Worm (Caenorhabditis elegans) whole organism, young adult: ENCODE data around the gene str-255.

Experiments used
- B0336.3 ChIP-seq: fragments of 200-800 bp; sonication (Bioruptor generic); IDR thresholded peaks from 2 replicates; pipeline ENCODE4 v1.3.6; 2022; ENCODE audit warnings: missing genetic modification characterization, missing compliant biosample characterization
- D2030.7 ChIP-seq: fragments of 200-800 bp; sonication (Bioruptor generic); IDR thresholded peaks from 2 replicates; pipeline ENCODE4 v1.3.6; 2022; ENCODE audit warnings: missing genetic modification reagents, missing genetic modification characterization, missing compliant biosample characterization
- F22D6.2 ChIP-seq: sonication (generic microtip); optimal IDR thresholded peaks from 2 replicates; lab custom pipeline; 2016; ENCODE audit warnings: mild to moderate bottlenecking, missing genetic modification characterization, missing compliant biosample characterization
- F33H1.4 ChIP-seq: fragments of 200-800 bp; sonication (Bioruptor generic); IDR thresholded peaks from 2 replicates; pipeline ENCODE4 v1.3.6; 2022; ENCODE audit warnings: missing genetic modification reagents, missing genetic modification characterization, missing compliant biosample characterization
- F52B5.7 ChIP-seq: sonication (generic microtip); optimal IDR thresholded peaks from 2 replicates; lab custom pipeline; 2016; ENCODE audit warnings: mild to moderate bottlenecking, missing genetic modification characterization, missing compliant biosample characterization
- K11D2.4 ChIP-seq: fragments of 200-800 bp; sonication (Bioruptor generic); IDR thresholded peaks from 2 replicates; pipeline ENCODE4 v1.3.6; 2022; ENCODE audit warnings: missing genetic modification reagents, missing genetic modification characterization, missing compliant biosample characterization
- ZK185.1 ChIP-seq: sonication (generic microtip); optimal IDR thresholded peaks from 2 replicates; lab custom pipeline; 2016; ENCODE audit warnings: mild to moderate bottlenecking, missing genetic modification characterization, missing compliant biosample characterization; ENCODE audit not compliant: poor library complexity, severe bottlenecking
- aptf-2 ChIP-seq: fragments of 200-800 bp; sonication (Bioruptor generic); conservative IDR thresholded peaks from 2 replicates; pipeline ENCODE4 v1.3.6; 2022; ENCODE audit warnings: missing genetic modification reagents, missing genetic modification characterization, missing compliant biosample characterization
- aptf-3 ChIP-seq: fragments of 200-800 bp; sonication (Bioruptor generic); IDR thresholded peaks from 2 replicates; pipeline ENCODE4 v1.3.6; 2022; ENCODE audit warnings: missing genetic modification characterization, missing compliant biosample characterization
- attf-6 ChIP-seq: fragments of 200-800 bp; sonication (Bioruptor generic); IDR thresholded peaks from 2 replicates; pipeline ENCODE4 v1.3.6; 2022; ENCODE audit warnings: missing genetic modification reagents, missing genetic modification characterization, missing compliant biosample characterization
- bed-1 ChIP-seq: fragments of 200-800 bp; sonication (Bioruptor generic); IDR thresholded peaks from 2 replicates; pipeline ENCODE4 v1.3.6; 2022; ENCODE audit warnings: missing genetic modification reagents, missing genetic modification characterization, missing compliant biosample characterization
- cebp-1 ChIP-seq, 2 experiments: fragments of 200-800 bp in 1 of 2; sonication (Bioruptor generic) in 1 of 2; sonication (generic microtip) in 1 of 2; IDR thresholded peaks in 1 of 2; optimal IDR thresholded peaks in 1 of 2; 2 replicates each; pipeline versions ENCODE4 v1.3.6 to Lab custom; 2017 to 2022; ENCODE audit warnings: missing compliant biosample characterization in 2 of 2, missing genetic modification characterization in 2 of 2, mild to moderate bottlenecking in 1 of 2, missing genetic modification reagents in 1 of 2, moderate library complexity in 1 of 2
- ceh-27 ChIP-seq: fragments of 200-800 bp; sonication (Bioruptor generic); optimal IDR thresholded peaks from 2 replicates; lab custom pipeline; 2018; ENCODE audit warnings: mild to moderate bottlenecking, missing genetic modification characterization, moderate library complexity, missing compliant biosample characterization
- ceh-91 ChIP-seq: fragments of 200-800 bp; sonication (Bioruptor generic); IDR thresholded peaks from 2 replicates; pipeline ENCODE4 v1.3.6; 2022; ENCODE audit warnings: missing genetic modification reagents, missing genetic modification characterization, missing compliant biosample characterization
- dpl-1 ChIP-seq: fragments of 150-350 bp; optimal IDR thresholded peaks from 2 replicates; lab custom pipeline; 2014; ENCODE audit warnings: missing biosample characterization, missing genetic modification reagents, missing genetic modification characterization
- egrh-3 ChIP-seq: fragments of 200-800 bp; sonication (Bioruptor generic); IDR thresholded peaks from 2 replicates; pipeline ENCODE4 v1.3.6; 2022; ENCODE audit warnings: missing genetic modification reagents, missing genetic modification characterization, missing compliant biosample characterization
- ekl-4 ChIP-seq: fragments of 200-800 bp; sonication (Bioruptor generic); IDR thresholded peaks from 2 replicates; pipeline ENCODE4 v1.3.6; 2022; ENCODE audit warnings: missing genetic modification reagents, missing genetic modification characterization, missing compliant biosample characterization
- hmg-20 ChIP-seq: fragments of 200-800 bp; sonication (Bioruptor generic); IDR thresholded peaks from 2 replicates; pipeline ENCODE4 v1.3.6; 2022; ENCODE audit warnings: missing genetic modification reagents, missing genetic modification characterization, missing compliant biosample characterization
- hrde-1 ChIP-seq: sonication (generic microtip); optimal IDR thresholded peaks from 2 replicates; lab custom pipeline; 2016; ENCODE audit warnings: missing genetic modification characterization, mild to moderate bottlenecking, missing compliant biosample characterization, moderate library complexity, missing genotype, missing genetic modification reagents, borderline replicate concordance
- lag-1 ChIP-seq: fragments of 200-800 bp; sonication (Bioruptor generic); IDR thresholded peaks from 2 replicates; pipeline ENCODE4 v1.3.6; 2022; ENCODE audit warnings: missing genetic modification reagents, missing genetic modification characterization, missing compliant biosample characterization
- lin-35 ChIP-seq, 3 experiments: fragments of 150-350 bp in 2 of 3; sonication (generic microtip) in 1 of 3; optimal IDR thresholded peaks; 2 replicates each; lab custom pipeline; 2014 to 2018; ENCODE audit warnings: missing biosample characterization in 3 of 3, missing genetic modification characterization in 3 of 3, missing genetic modification reagents in 3 of 3
- lin-40 ChIP-seq: sonication (generic microtip); optimal IDR thresholded peaks from 2 replicates; lab custom pipeline; 2016; ENCODE audit warnings: missing genetic modification characterization, mild to moderate bottlenecking, missing compliant biosample characterization, missing genotype, missing genetic modification reagents
- lin-54 ChIP-seq: fragments of 200-800 bp; sonication (Bioruptor generic); optimal IDR thresholded peaks from 2 replicates; lab custom pipeline; 2018; ENCODE audit warnings: mild to moderate bottlenecking, missing genetic modification characterization, missing compliant biosample characterization
- lsl-1 ChIP-seq: fragments of 200-800 bp; sonication (Bioruptor generic); optimal IDR thresholded peaks from 2 replicates; lab custom pipeline; 2018; ENCODE audit warnings: mild to moderate bottlenecking, missing genetic modification characterization, moderate library complexity, missing compliant biosample characterization
- madf-6 ChIP-seq: fragments of 200-800 bp; sonication (Bioruptor generic); IDR thresholded peaks from 2 replicates; pipeline ENCODE4 v1.3.6; 2022; ENCODE audit warnings: missing genetic modification reagents, missing genetic modification characterization, missing compliant biosample characterization
- madf-8 ChIP-seq: fragments of 200-800 bp; sonication (Bioruptor generic); conservative IDR thresholded peaks from 2 replicates; pipeline ENCODE4 v1.3.6; 2022; ENCODE audit warnings: missing genetic modification reagents, missing genetic modification characterization, missing compliant biosample characterization
- mcd-1 ChIP-seq: fragments of 200-800 bp; sonication (Bioruptor generic); IDR thresholded peaks from 2 replicates; pipeline ENCODE4 v1.3.6; 2022; ENCODE audit warnings: missing genetic modification reagents, missing genetic modification characterization, missing compliant biosample characterization
- mes-4 ChIP-seq: sonication (generic microtip); optimal IDR thresholded peaks from 2 replicates; lab custom pipeline; 2016; ENCODE audit warnings: missing genotype, missing genetic modification characterization, missing compliant biosample characterization
- pbrm-1 ChIP-seq: fragments of 200-800 bp; sonication (Bioruptor generic); IDR thresholded peaks from 2 replicates; pipeline ENCODE4 v1.3.6; 2022; ENCODE audit warnings: missing genetic modification reagents, missing genetic modification characterization, missing compliant biosample characterization
- rcor-1 ChIP-seq: fragments of 200-800 bp; sonication (Bioruptor generic); IDR thresholded peaks from 2 replicates; pipeline ENCODE4 v1.3.6; 2022; ENCODE audit warnings: missing genetic modification reagents, missing genetic modification characterization, missing compliant biosample characterization
- rec-8 ChIP-seq, 2 experiments: sonication (generic microtip); optimal IDR thresholded peaks; 2 replicates each; lab custom pipeline; 2016; ENCODE audit warnings: mild to moderate bottlenecking in 2 of 2, missing genetic modification characterization in 2 of 2, missing genetic modification reagents in 2 of 2, missing genotype in 2 of 2, missing biosample characterization in 1 of 2, missing compliant biosample characterization in 1 of 2, moderate library complexity in 1 of 2
- rpc-1 ChIP-seq, 2 experiments: fragments of 150-350 bp in 1 of 2; sonication (generic microtip) in 1 of 2; optimal IDR thresholded peaks; 2 replicates each; lab custom pipeline; 2014 to 2018; ENCODE audit warnings: missing biosample characterization in 1 of 2, missing genetic modification characterization in 1 of 2, missing genetic modification reagents in 1 of 2, missing genotype in 1 of 2
- snpc-1.1 ChIP-seq: sonication (generic microtip); optimal IDR thresholded peaks from 2 replicates; lab custom pipeline; 2017; ENCODE audit warnings: missing genetic modification characterization, mild to moderate bottlenecking, missing compliant biosample characterization, antibody characterized with exemption, moderate library complexity, missing genotype, missing genetic modification reagents; ENCODE audit not compliant: insufficient read depth
- snpc-3.4 ChIP-seq: sonication (generic microtip); optimal IDR thresholded peaks from 2 replicates; lab custom pipeline; 2017; ENCODE audit warnings: missing genetic modification characterization, mild to moderate bottlenecking, missing compliant biosample characterization, antibody characterized with exemption, moderate library complexity, missing genotype, missing genetic modification reagents
- snpc-4 ChIP-seq, 5 experiments: fragments of 150-350 bp in 1 of 5; sonication (generic microtip) in 4 of 5; optimal IDR thresholded peaks; 2 replicates each; lab custom pipeline; 2014 to 2018; ENCODE audit warnings: missing genetic modification characterization in 5 of 5, missing biosample characterization in 3 of 5, antibody characterized with exemption in 2 of 5, mild to moderate bottlenecking in 2 of 5, missing compliant biosample characterization in 2 of 5, missing genotype in 2 of 5, moderate library complexity in 2 of 5, missing genetic modification reagents in 1 of 5
- tbp1 ChIP-seq: fragments of 200-800 bp; sonication (Bioruptor generic); optimal IDR thresholded peaks from 2 replicates; lab custom pipeline; 2018; ENCODE audit warnings: mild to moderate bottlenecking, missing genetic modification characterization, missing compliant biosample characterization
- unc-130 ChIP-seq: sonication (generic microtip); optimal IDR thresholded peaks from 2 replicates; lab custom pipeline; 2016; ENCODE audit warnings: missing genetic modification reagents, missing genetic modification characterization, missing compliant biosample characterization
- xnd-1 ChIP-seq: sonication (generic microtip); optimal IDR thresholded peaks from 2 replicates; lab custom pipeline; 2016; ENCODE audit warnings: missing genotype, missing genetic modification reagents, missing genetic modification characterization, missing compliant biosample characterization
- zim-3 ChIP-seq: sonication (generic microtip); optimal IDR thresholded peaks from 2 replicates; lab custom pipeline; 2017; ENCODE audit warnings: mild to moderate bottlenecking, missing genetic modification characterization, moderate library complexity, missing compliant biosample characterization
- ztf-22 ChIP-seq: fragments of 200-800 bp; sonication (Bioruptor generic); optimal IDR thresholded peaks from 2 replicates; lab custom pipeline; 2018; ENCODE audit warnings: mild to moderate bottlenecking, missing genetic modification characterization, moderate library complexity, missing compliant biosample characterization
- ztf-25 ChIP-seq: fragments of 200-800 bp; sonication (Bioruptor generic); IDR thresholded peaks from 2 replicates; pipeline ENCODE4 v1.3.6; 2022; ENCODE audit warnings: missing genetic modification reagents, missing genetic modification characterization, missing compliant biosample characterization
- ztf-28 ChIP-seq: fragments of 200-800 bp; sonication (Bioruptor generic); IDR thresholded peaks from 2 replicates; pipeline ENCODE4 v1.3.6; 2022; ENCODE audit warnings: missing genetic modification reagents, missing genetic modification characterization, missing compliant biosample characterization

Gene str-255

DNA sequence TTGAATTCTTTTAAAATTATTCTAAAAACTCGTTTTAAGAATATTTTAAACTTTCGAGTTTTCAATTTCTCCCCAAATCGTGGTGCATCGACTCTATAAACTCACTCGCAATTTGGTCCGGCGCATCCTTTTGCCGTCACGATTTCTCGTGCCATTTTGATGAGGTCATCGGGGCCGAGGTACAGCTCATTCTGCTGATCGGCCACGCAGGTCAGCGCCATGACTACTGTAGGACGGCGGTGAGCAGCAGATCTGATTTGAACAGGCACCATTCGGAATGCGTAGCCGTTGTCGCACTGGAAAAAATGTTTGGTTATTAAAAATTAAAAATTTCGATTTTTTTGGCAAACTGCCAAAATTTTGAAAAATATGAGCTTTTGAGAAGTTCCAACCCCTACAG is 31.0 kb downstream of the str-255 start (continued):
- no peak for TF ChIP-seq ztf-25 (GFP tag; lab: Robert Waterston, UW)
- no peak for TF ChIP-seq lin-54 (GFP tag; lab: Kevin White, UChicago)
- no peak for TF ChIP-seq pbrm-1 (GFP tag; lab: Robert Waterston, UW)

- no peak for TF ChIP-seq egrh-3 (GFP tag; lab: Robert Waterston, UW)
- TF ChIP-seq F33H1.4, result peak; percentile 27
- peak; percentile 76 for TF ChIP-seq mcd-1 (GFP tag; lab: Robert Waterston, UW)
- TF ChIP-seq D2030.7, result peak; percentile 20; the same call in 1 of the 2 replicates
- peak; percentile 79 for TF ChIP-seq lin-54 (GFP tag; lab: Kevin White, UChicago)
- peak; percentile 45; the same call in 1 of the 2 replicates for TF ChIP-seq ceh-91 (GFP tag; lab: Robert Waterston, UW)
- TF ChIP-seq hrde-1 (tag; lab: Kevin White, UChicago), result no peak
- TF ChIP-seq ZK185.1 (tag; lab: Kevin White, UChicago), result peak; percentile 85
- peak; percentile 7 for TF ChIP-seq lsl-1 (GFP tag; lab: Kevin White, UChicago)
- peak; percentile 76 for TF ChIP-seq unc-130
- TF ChIP-seq snpc-1.1 (tag; lab: Kevin White, UChicago), result peak; percentile 42
- TF ChIP-seq cebp-1 (GFP tag; IDR thresholded peaks at IDR 0.05; lab: Robert Waterston, UW), result no peak
- TF ChIP-seq cebp-1 (tag; optimal IDR thresholded peaks at IDR 0.05; lab: Kevin White, UChicago), result peak; percentile 24
- no peak for TF ChIP-seq hmg-20 (GFP tag; lab: Robert Waterston, UW)
- TF ChIP-seq ceh-27 (GFP tag; lab: Kevin White, UChicago), result peak; percentile 47
- TF ChIP-seq zim-3, result no peak
- TF ChIP-seq B0336.3 (GFP tag; lab: Robert Waterston, UW), result 0 out of 2 replicates have a peak, but pooled peaks have one; percentile 39
- TF ChIP-seq lag-1, result no peak
- TF ChIP-seq mes-4, result no peak
- no peak for TF ChIP-seq ztf-22
- TF ChIP-seq tbp1, result no peak
- TF ChIP-seq rpc-1 (optimal IDR thresholded peaks at IDR 0.05; lab: Kevin White, UChicago), result no peak
- no peak for TF ChIP-seq rpc-1 (tag; optimal IDR thresholded peaks at IDR 0.05; lab: Kevin White, UChicago)
- no peak for TF ChIP-seq ztf-28 (GFP tag; lab: Robert Waterston, UW)
- peak in 1 of 2 experiments; percentile 2 for TF ChIP-seq rec-8 (tag; optimal IDR thresholded peaks at IDR 0.05; lab: Kevin White, UChicago)
- TF ChIP-seq F52B5.7 (tag; lab: Kevin White, UChicago), result no peak
- TF ChIP-seq lin-40 (tag; lab: Kevin White, UChicago), result peak; percentile 61
- TF ChIP-seq F22D6.2 (tag; lab: Kevin White, UChicago), result peak; percentile 60
- no peak for TF ChIP-seq snpc-3.4
- peak; percentile 8 for TF ChIP-seq xnd-1 (tag; lab: Kevin White, UChicago)
- 0 out of 2 replicates have a peak, but pooled peaks have one; percentile 32 for TF ChIP-seq pbrm-1 (GFP tag; lab: Robert Waterston, UW)
- TF ChIP-seq aptf-3, result no peak
- TF ChIP-seq dpl-1 (GFP tag; lab: Kevin White, UChicago), result peak; percentile 73
- TF ChIP-seq madf-6 (GFP tag; lab: Robert Waterston, UW), result peak; percentile 66
- TF ChIP-seq K11D2.4 (GFP tag; lab: Robert Waterston, UW), result 0 out of 2 replicates have a peak, but pooled peaks have one; percentile 46
- TF ChIP-seq madf-8 (GFP tag; lab: Robert Waterston, UW), result peak; percentile 16; the same call in 1 of the 2 replicates
- 0 out of 2 replicates have a peak, but pooled peaks have one; percentile 32 for TF ChIP-seq bed-1 (GFP tag; lab: Robert Waterston, UW)
- TF ChIP-seq lin-35 (GFP tag; optimal IDR thresholded peaks at IDR 0.05; lab: Kevin White, UChicago), result peak; percentile 10 to 81 (median 34)
- no peak for TF ChIP-seq snpc-4 (GFP tag; optimal IDR thresholded peaks at IDR 0.05; lab: Kevin White, UChicago)
- TF ChIP-seq snpc-4 (tag; optimal IDR thresholded peaks at IDR 0.05; lab: Kevin White, UChicago), result peak in 3 of 4 experiments; percentile 16 to 28 (median 26)
- peak; percentile 9; the same call in 1 of the 2 replicates for TF ChIP-seq ekl-4 (GFP tag; lab: Robert Waterston, UW)
- TF ChIP-seq attf-6 (GFP tag; lab: Robert Waterston, UW), result no peak
- TF ChIP-seq aptf-2 (GFP tag; lab: Robert Waterston, UW), result 0 out of 2 replicates have a peak, but pooled peaks have one; percentile 58
- peak; percentile 46; the same call in 1 of the 2 replicates for TF ChIP-seq rcor-1 (GFP tag; lab: Robert Waterston, UW)
These were observed 36.5 kb downstream of the str-255 start, which contains the start of gene ldp-1 for ce11 chrV:2126996-2127585. Gene ldp-1 (plus strand): TSS chrV:2127535.
